Worm (Caenorhabditis elegans): ENCODE data around the gene C11G6.2.

Gene C11G6.2

DNA sequence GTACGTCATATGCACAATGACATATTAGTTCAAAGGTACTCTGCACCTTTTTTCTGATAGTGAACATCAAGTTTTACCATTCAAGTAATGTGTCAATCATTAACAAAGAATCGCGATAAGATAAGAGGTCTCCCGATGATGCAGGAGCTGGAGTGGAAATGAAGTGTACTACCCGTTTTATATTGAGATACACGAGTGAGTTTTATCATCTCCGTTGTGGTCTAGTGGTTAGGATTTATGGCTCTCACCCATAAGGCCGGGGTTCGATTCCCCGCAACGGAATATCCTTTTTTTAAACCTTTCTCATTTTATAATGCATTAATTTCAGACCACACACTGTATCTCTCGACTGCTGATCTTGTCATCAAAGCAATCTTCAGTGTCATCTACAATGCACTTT lies 49.5 kb downstream of the C11G6.2 start (continued):
- TF ChIP-seq Y53F4B.3 (GFP tag; IDR thresholded peaks at IDR 0.05) (no peak), chd-7 (tag; optimal IDR thresholded peaks at IDR 0.05) (peak; percentile 56), mcd-1 (GFP tag; IDR thresholded peaks at IDR 0.05) (peak; percentile 32; the same call in 1 of the 2 replicates), atf-7 (tag; optimal IDR thresholded peaks at IDR 0.05) (peak; percentile 83), ceh-79 (tag; optimal IDR thresholded peaks at IDR 0.05) (no peak), aptf-3 (GFP tag; IDR thresholded peaks at IDR 0.05) (no peak), tbp1 (GFP tag; optimal IDR thresholded peaks at IDR 0.05) (peak; percentile 94), madf-3 (GFP tag; IDR thresholded peaks at IDR 0.05) (no peak), ets-4 (GFP tag; optimal IDR thresholded peaks at IDR 0.05) (peak; percentile 49), B0035.1 (tag; optimal IDR thresholded peaks at IDR 0.05) (peak; percentile 52), pha-4 (tag; optimal IDR thresholded peaks at IDR 0.05) (no peak), hmg-20 (GFP tag; IDR thresholded peaks at IDR 0.05) (no peak), snpc-3.4 (tag; optimal IDR thresholded peaks at IDR 0.05) (peak; percentile 82), nhr-90 (tag; optimal IDR thresholded peaks at IDR 0.05) (peak; percentile 81), lir-1 (GFP tag; conservative IDR thresholded peaks at IDR 0.05) (0 out of 2 replicates have a peak, but pooled peaks have one; percentile 7), cebp-2 (GFP tag; IDR thresholded peaks at IDR 0.05) (0 out of 2 replicates have a peak, but pooled peaks have one; percentile 52), akir-1 (GFP tag; optimal IDR thresholded peaks at IDR 0.05) (peak; percentile 57), mxl-1 (tag; optimal IDR thresholded peaks at IDR 0.05) (peak; percentile 14), ztf-18 (tag; optimal IDR thresholded peaks at IDR 0.05) (peak; percentile 48), hlh-12 (tag; optimal IDR thresholded peaks at IDR 0.05) (peak; percentile 66), T07F8.4 (tag; optimal IDR thresholded peaks at IDR 0.05) (peak; percentile 74), B0019.2 (GFP tag; conservative IDR thresholded peaks at IDR 0.05) (no peak), lin-26 (GFP tag; IDR thresholded peaks at IDR 0.05) (peak; percentile 85), ZK185.1 (tag; optimal IDR thresholded peaks at IDR 0.05; ENCODE audit: poor library complexity, severe bottlenecking) (peak; percentile 87), nfya-2 (GFP tag; IDR thresholded peaks at IDR 0.05) (no peak), nhr-80 (tag; optimal IDR thresholded peaks at IDR 0.05) (peak; percentile 95), dpl-1 (GFP tag; optimal IDR thresholded peaks at IDR 0.05) (no peak), repo-1 (tag; optimal IDR thresholded peaks at IDR 0.05) (peak; percentile 76), C17E4.6 (GFP tag; IDR thresholded peaks at IDR 0.05) (no peak), T26A5.8 (tag; optimal IDR thresholded peaks at IDR 0.05) (no peak), F39B2.1 (GFP tag; IDR thresholded peaks at IDR 0.05) (no peak), F10E7.11 (tag; optimal IDR thresholded peaks at IDR 0.05) (no peak), Y56A3A.18 (GFP tag; IDR thresholded peaks at IDR 0.05) (0 out of 2 replicates have a peak, but pooled peaks have one; percentile 51), K12H6.12 (tag; optimal IDR thresholded peaks at IDR 0.05) (no peak), hmg-1.2 (GFP tag; IDR thresholded peaks at IDR 0.05) (peak; percentile 72), ztf-28 (GFP tag; IDR thresholded peaks at IDR 0.05) (no peak), dpff-1 (tag; optimal IDR thresholded peaks at IDR 0.05) (no peak), ceh-40 (GFP tag; IDR thresholded peaks at IDR 0.05) (0 out of 2 replicates have a peak, but pooled peaks have one; percentile 13), lsy-27 (tag; optimal IDR thresholded peaks at IDR 0.05; ENCODE audit: borderline replicate concordance, insufficient read depth) (peak; percentile 20), pbrm-1 (GFP tag; IDR thresholded peaks at IDR 0.05) (peak; percentile 61; the same call in 1 of the 2 replicates), hsf-1 (GFP tag; IDR thresholded peaks at IDR 0.05) (0 out of 2 replicates have a peak, but pooled peaks have one; percentile 9), xnd-1 (tag; optimal IDR thresholded peaks at IDR 0.05) (no peak), tbx-9 (tag; optimal IDR thresholded peaks at IDR 0.05; ENCODE audit: borderline replicate concordance) (no peak), him-1 (tag; optimal IDR thresholded peaks at IDR 0.05) (peak; percentile 68), bed-1 (GFP tag; IDR thresholded peaks at IDR 0.05) (no peak), sea-2 (GFP tag; IDR thresholded peaks at IDR 0.05) (no peak), rec-8 (tag; optimal IDR thresholded peaks at IDR 0.05) (peak; percentile 34 to 62), B0261.1 (tag; optimal IDR thresholded peaks at IDR 0.05) (peak; percentile 92), snpc-1.3 (tag; optimal IDR thresholded peaks at IDR 0.05; ENCODE audit: insufficient read depth) (peak; percentile 64)

Data from whole organism, young adult.